Fruit fly (Drosophila melanogaster): Measurements from ENCODE around the gene Pect.

Gene Pect

DNA sequence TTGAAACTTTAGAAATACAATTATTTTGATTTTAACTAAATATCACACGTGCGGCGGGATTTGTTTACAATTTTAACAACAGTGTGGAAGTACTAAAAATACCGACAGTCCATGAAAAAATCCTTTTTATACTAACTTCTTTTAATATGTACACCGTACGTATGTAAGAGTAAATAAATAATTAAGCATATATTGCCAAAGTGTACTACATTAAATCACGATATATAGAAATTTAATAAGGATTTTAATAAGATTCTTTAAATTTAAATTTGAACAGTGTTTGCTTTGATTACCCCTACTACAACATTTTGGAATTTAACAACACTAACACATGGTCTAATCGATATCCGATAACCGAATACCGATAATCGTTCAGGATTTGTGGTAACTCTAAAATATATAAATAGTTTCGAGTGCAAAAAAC, 18.7 kb downstream of the Pect start, which contains the start of the genes Ski6 and CG16812 (continued):
- TF ChIP-seq CG6272 (GFP tag; IDR thresholded peaks at IDR 0.05) (no peak), Lim3 (GFP tag; IDR thresholded peaks at IDR 0.05) (no peak), sim (GFP tag; IDR thresholded peaks at IDR 0.05) (no peak), Doc2 (GFP tag; IDR thresholded peaks at IDR 0.05) (no peak), CG1832 (GFP tag; optimal IDR thresholded peaks at IDR 0.05) (no peak), zf30C (GFP tag; optimal IDR thresholded peaks at IDR 0.05) (no peak), CG12236 (GFP tag; optimal IDR thresholded peaks at IDR 0.05) (no peak), CG1603 (tag; optimal IDR thresholded peaks at IDR 0.05) (peak; percentile 44), CG10147 (GFP tag; optimal IDR thresholded peaks at IDR 0.05) (no peak), CG3847 (GFP tag; IDR thresholded peaks at IDR 0.05) (peak; percentile 69), CG2120 (GFP tag; optimal IDR thresholded peaks at IDR 0.05) (peak; percentile 76), CG13775 (GFP tag; optimal IDR thresholded peaks at IDR 0.05) (peak; percentile 65), dm (GFP tag; optimal IDR thresholded peaks at IDR 0.05) (peak; percentile 43), Ets65A (GFP tag) (peak; percentile 79), bowl (GFP tag; IDR thresholded peaks at IDR 0.05) (no peak), CG8281 (tag; optimal IDR thresholded peaks at IDR 0.05) (no peak), CG15514 (GFP tag; optimal IDR thresholded peaks at IDR 0.05) (peak; percentile 51), fd3F (GFP tag; optimal IDR thresholded peaks at IDR 0.05) (peak; percentile 66), CG8290 (GFP tag; optimal IDR thresholded peaks at IDR 0.05) (peak; percentile 37), CG8290 (tag; optimal IDR thresholded peaks at IDR 0.05) (no peak), CG5180 (GFP tag; optimal IDR thresholded peaks at IDR 0.05) (no peak), CG9215 (GFP tag; IDR thresholded peaks at IDR 0.05) (peak; percentile 50), Awh (GFP tag; IDR thresholded peaks at IDR 0.05) (peak; percentile 71), HmgZ (tag; optimal IDR thresholded peaks at IDR 0.05) (peak; percentile 75), Hr39 (optimal IDR thresholded peaks at IDR 0.05) (no peak), vvl (GFP tag; IDR thresholded peaks at IDR 0.05) (peak; percentile 84), tgo (GFP tag; IDR thresholded peaks at IDR 0.05) (peak; percentile 58; the same call in 2 of the 3 replicates), bcd (GFP tag; optimal IDR thresholded peaks at IDR 0.05) (peak; percentile 49), Fer1 (GFP tag; optimal IDR thresholded peaks at IDR 0.05) (no peak), ewg (GFP tag; optimal IDR thresholded peaks at IDR 0.05) (peak; percentile 13), B-H1 (GFP tag; IDR thresholded peaks at IDR 0.05) (peak; percentile 26; the same call in 1 of the 3 replicates), CG17328 (GFP tag; IDR thresholded peaks at IDR 0.05) (peak; percentile 68), grn (GFP tag; optimal IDR thresholded peaks at IDR 0.05) (no peak), Dad (GFP tag; optimal IDR thresholded peaks at IDR 0.05) (no peak), CG7372 (GFP tag; IDR thresholded peaks at IDR 0.05) (no peak), zfh1 (GFP tag; IDR thresholded peaks at IDR 0.05) (peak; percentile 71; the same call in 2 of the 3 replicates), row (GFP tag; IDR thresholded peaks at IDR 0.05) (peak; percentile 78), MTF-1 (GFP tag; optimal IDR thresholded peaks at IDR 0.05; ENCODE audit: borderline replicate concordance) (peak; percentile 68), Oli (tag; optimal IDR thresholded peaks at IDR 0.05) (peak; percentile 42), NfI (GFP tag; optimal IDR thresholded peaks at IDR 0.05) (peak; percentile 58), CG1792 (GFP tag; optimal IDR thresholded peaks at IDR 0.05) (no peak), zfh2 (GFP tag; optimal IDR thresholded peaks at IDR 0.05) (peak; percentile 15), klu (GFP tag; IDR thresholded peaks at IDR 0.05) (peak; percentile 8; the same call in 1 of the 2 replicates), twi (tag; optimal IDR thresholded peaks at IDR 0.05) (peak; percentile 65), otp (GFP tag; IDR thresholded peaks at IDR 0.05) (no peak), Kr (GFP tag; optimal IDR thresholded peaks at IDR 0.05) (no peak), CG6654 (GFP tag; optimal IDR thresholded peaks at IDR 0.05) (no peak), Scr (GFP tag; IDR thresholded peaks at IDR 0.05; ENCODE audit: partially characterized antibody) (0 out of 2 replicates have a peak, but pooled peaks have one; percentile 37), CG7271 (tag; optimal IDR thresholded peaks at IDR 0.05) (peak; percentile 49), fd96Cb (tag; optimal IDR thresholded peaks at IDR 0.05) (peak; percentile 61), CG15696 (tag; optimal IDR thresholded peaks at IDR 0.05) (peak; percentile 73), ems (GFP tag; optimal IDR thresholded peaks at IDR 0.05) (no peak), yki (optimal IDR thresholded peaks at IDR 0.05) (no peak)

All from whole organism, embryonic.